Fruit fly (Drosophila melanogaster) whole organism, larva: ENCODE data around the gene CG43165.
A peak's percentile ranks its signal among the peaks of the same experiment; 100 is the strongest.

Experiments used
- noc ChIP-seq: fragments of 200-800 bp; sonication (Bioruptor generic); optimal IDR thresholded peaks from 3 replicates; lab custom pipeline; 2019; ENCODE audit warnings: missing biosample characterization, mild to moderate bottlenecking, missing genetic modification characterization, moderate library complexity

Gene CG43165

dm6 chr2L:3701526-3701925 is 6.7 kb upstream of the CG43165 start, which contains the start of gene CG43145:
CG43145 (plus strand) TSS chr2L:3701826.
- no peak for TF ChIP-seq noc

- TF ChIP-seq noc: no peak
These were observed 6.2 kb upstream of the CG43165 start, which contains the start of gene CG42467 for dm6 chr2L:3700990-3701389. CG42467 (plus strand) TSS chr2L:3701290.

- TF ChIP-seq noc: no peak
These were observed 5.6 kb upstream of the CG43165 start, which contains the start of gene Sfp24C1 for dm6 chr2L:3700374-3700773. Sfp24C1 (plus strand) TSS chr2L:3700674.

dm6 chr2L:3699895-3700294 is 5.1 kb upstream of the CG43165 start, which contains the start of gene CG42465:
CG42465 (plus strand) TSS chr2L:3700195.
- TF ChIP-seq noc: no peak

dm6 chr2L:3698992-3699514 is 4.2 kb upstream of the CG43165 start, which contains the start of the genes CG10031 and CG42464:
CG10031 (minus strand) TSS chr2L:3699092.
CG42464 (plus strand) TSS chr2L:3699464.
- no peak for TF ChIP-seq noc

- no peak for TF ChIP-seq noc
These were observed 3.0 kb upstream of the CG43165 start, which contains the start of gene CG3604 for dm6 chr2L:3697772-3698171. CG3604 (minus strand) TSS chr2L:3697872.

- TF ChIP-seq noc: peak; percentile 13
These were observed 1.6 kb upstream of the CG43165 start, which contains the start of gene IM33 for dm6 chr2L:3696438-3696837. IM33 (minus strand) TSS chr2L:3696658.

dm6 chr2L:3695361-3695818 is 570 bp upstream of the CG43165 start, which contains the start of gene CG16713:
CG16713 (minus strand) TSS chr2L:3695411.
- no peak for TF ChIP-seq noc

dm6 chr2L:3693805-3694204 is 1.0 kb downstream of the CG43165 start, which contains the start of gene Acp24A4:
Acp24A4 (minus strand) TSS chr2L:3693905.
- no peak for TF ChIP-seq noc

dm6 chr2L:3693082-3693481 is 1.7 kb downstream of the CG43165 start, which contains the start of gene CG3513:
CG3513 (minus strand) TSS chr2L:3693182.
- no peak for TF ChIP-seq noc

dm6 chr2L:3692466-3692865 is 2.4 kb downstream of the CG43165 start, which contains the start of gene CG16704:
CG16704 (minus strand) TSS chr2L:3692587.
- no peak for TF ChIP-seq noc

- no peak for TF ChIP-seq noc
These were observed 9.5 kb downstream of the CG43165 start for dm6 chr2L:3685139-3685851.

- no peak for TF ChIP-seq noc
These were observed 12.3 kb downstream of the CG43165 start for dm6 chr2L:3682489-3682888.

dm6 chr2L:3681338-3681737 is 13.5 kb downstream of the CG43165 start:
- TF ChIP-seq noc: no peak

- TF ChIP-seq noc: no peak
These were observed 19.1 kb downstream of the CG43165 start for dm6 chr2L:3675770-3676169.

dm6 chr2L:3670481-3670880 is 24.3 kb downstream of the CG43165 start, which contains the start of gene Sfp24Bc:
Sfp24Bc (minus strand) TSS chr2L:3670581.
- no peak for TF ChIP-seq noc

dm6 chr2L:3669675-3670074 is 25.1 kb downstream of the CG43165 start, which contains the start of gene Sfp24Bb:
Sfp24Bb (minus strand) TSS chr2L:3669775.
- no peak for TF ChIP-seq noc
